Worm (Caenorhabditis elegans): Measurements from ENCODE around the gene cnnm-5.

Gene cnnm-5

DNA sequence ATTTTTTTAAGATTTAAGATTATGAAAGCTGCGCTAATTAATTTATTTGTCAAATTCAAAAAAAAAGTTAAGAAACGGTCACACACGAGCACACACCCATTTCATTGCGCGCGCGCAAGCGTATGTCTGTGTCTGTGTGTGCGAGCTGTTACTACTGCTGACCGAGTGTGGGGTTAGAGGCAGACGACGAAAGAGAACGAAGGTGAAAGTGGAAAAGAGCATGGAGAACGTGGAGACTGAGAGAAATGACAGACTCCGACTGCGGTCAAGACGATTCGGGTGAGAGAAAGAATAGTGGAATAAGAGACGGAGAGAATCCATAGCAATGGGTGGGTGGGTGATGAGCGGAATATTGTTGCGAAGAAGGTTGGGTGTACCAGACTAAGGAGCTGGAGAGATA is 8.9 kb downstream of the cnnm-5 start (continued):
- TF ChIP-seq ets-4 (GFP tag; optimal IDR thresholded peaks at IDR 0.05): peak; percentile 1
- TF ChIP-seq F57A8.1 (GFP tag; optimal IDR thresholded peaks at IDR 0.05): no peak
- peak; percentile 82 for TF ChIP-seq attf-5 (GFP tag; optimal IDR thresholded peaks at IDR 0.05)
- TF ChIP-seq lin-54 (GFP tag; optimal IDR thresholded peaks at IDR 0.05): peak; percentile 36
- TF ChIP-seq F39B2.1 (GFP tag; IDR thresholded peaks at IDR 0.05): no peak
- TF ChIP-seq sdz-38 (tag; optimal IDR thresholded peaks at IDR 0.05): no peak
- 0 out of 2 replicates have a peak, but pooled peaks have one; percentile 23 for TF ChIP-seq attf-3 (GFP tag; conservative IDR thresholded peaks at IDR 0.05)
- TF ChIP-seq nfya-1 (tag; optimal IDR thresholded peaks at IDR 0.05; ENCODE audit: borderline replicate concordance, insufficient read depth): no peak
- no peak for TF ChIP-seq T07F8.4 (tag; optimal IDR thresholded peaks at IDR 0.05)
- TF ChIP-seq lin-35 (GFP tag; optimal IDR thresholded peaks at IDR 0.05): peak in 1 of 3 experiments; percentile 55
- TF ChIP-seq nhr-90 (tag; optimal IDR thresholded peaks at IDR 0.05): no peak
- no peak for TF ChIP-seq nhr-27 (tag; optimal IDR thresholded peaks at IDR 0.05)
- 0 out of 2 replicates have a peak, but pooled peaks have one; percentile 29 for TF ChIP-seq egrh-3 (GFP tag; IDR thresholded peaks at IDR 0.05)
- TF ChIP-seq tlf-1 (GFP tag; optimal IDR thresholded peaks at IDR 0.05): no peak
- TF ChIP-seq Y56A3A.18 (GFP tag; IDR thresholded peaks at IDR 0.05): no peak
- peak; percentile 48 for TF ChIP-seq rcor-1 (GFP tag; IDR thresholded peaks at IDR 0.05)
- no peak for TF ChIP-seq unc-62 (GFP tag; optimal IDR thresholded peaks at IDR 0.05)
- peak; percentile 80 for TF ChIP-seq zfh-2 (GFP tag; conservative IDR thresholded peaks at IDR 0.05)
- TF ChIP-seq mel-28 (tag; optimal IDR thresholded peaks at IDR 0.05; ENCODE audit: borderline replicate concordance): no peak
- TF ChIP-seq egl-44 (GFP tag; IDR thresholded peaks at IDR 0.05): no peak
- no peak for TF ChIP-seq F33H1.4 (GFP tag; IDR thresholded peaks at IDR 0.05)
- no peak for TF ChIP-seq fkh-3 (tag; optimal IDR thresholded peaks at IDR 0.05)
- TF ChIP-seq lsy-27 (tag; optimal IDR thresholded peaks at IDR 0.05; ENCODE audit: borderline replicate concordance, insufficient read depth): no peak
- no peak for TF ChIP-seq ceh-79 (tag; optimal IDR thresholded peaks at IDR 0.05)
- 0 out of 2 replicates have a peak, but pooled peaks have one; percentile 40 for TF ChIP-seq ztf-6 (GFP tag; IDR thresholded peaks at IDR 0.05)
- TF ChIP-seq madf-10 (tag; optimal IDR thresholded peaks at IDR 0.05): no peak
- peak; percentile 40 for TF ChIP-seq ztf-18 (tag; optimal IDR thresholded peaks at IDR 0.05)
- no peak for TF ChIP-seq B0019.2 (GFP tag; conservative IDR thresholded peaks at IDR 0.05)
- TF ChIP-seq ztf-26 (tag; optimal IDR thresholded peaks at IDR 0.05): no peak
- TF ChIP-seq F10E7.11 (tag; optimal IDR thresholded peaks at IDR 0.05): no peak
- TF ChIP-seq xnd-1 (tag; optimal IDR thresholded peaks at IDR 0.05): no peak
- 0 out of 2 replicates have a peak, but pooled peaks have one; percentile 16 for TF ChIP-seq madf-6 (GFP tag; IDR thresholded peaks at IDR 0.05)
- TF ChIP-seq F52B5.7 (tag; optimal IDR thresholded peaks at IDR 0.05): no peak

DNA sequence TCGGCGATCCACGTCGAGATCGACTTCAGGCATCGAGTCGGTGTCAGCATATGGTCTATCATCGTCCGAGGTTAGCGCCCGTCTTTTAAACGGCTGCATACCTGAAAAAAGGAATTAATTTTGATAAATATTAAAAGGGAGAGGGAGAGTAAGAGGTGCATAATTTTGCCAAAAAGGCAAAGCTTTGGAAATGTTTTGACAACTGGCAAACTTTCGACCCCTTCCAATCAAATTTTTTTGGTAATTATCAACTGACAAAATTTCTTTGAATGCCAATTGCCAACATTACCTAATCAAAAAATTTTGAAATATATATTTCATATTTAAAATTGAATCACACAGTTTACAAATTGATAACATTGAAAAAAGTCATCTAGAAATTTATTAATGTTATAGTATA is 9.4 kb downstream of the cnnm-5 start, which contains the start of gene dpy-27:
Gene dpy-27, minus strand, starts transcription at position 101 of the 400 bp plus-strand sequence.
- TF ChIP-seq mcd-1 (GFP tag; IDR thresholded peaks at IDR 0.05) (no peak), xnd-1 (tag; optimal IDR thresholded peaks at IDR 0.05) (no peak), nhr-90 (tag; optimal IDR thresholded peaks at IDR 0.05) (no peak), ceh-79 (tag; optimal IDR thresholded peaks at IDR 0.05) (no peak), T26A5.8 (tag; optimal IDR thresholded peaks at IDR 0.05) (no peak), lag-1 (GFP tag; IDR thresholded peaks at IDR 0.05) (no peak), let-526 (GFP tag; IDR thresholded peaks at IDR 0.05) (no peak), hrde-1 (tag; optimal IDR thresholded peaks at IDR 0.05; ENCODE audit: borderline replicate concordance) (no peak), akir-1 (GFP tag; optimal IDR thresholded peaks at IDR 0.05) (no peak), tbx-9 (tag; optimal IDR thresholded peaks at IDR 0.05; ENCODE audit: borderline replicate concordance) (no peak), chd-7 (tag; optimal IDR thresholded peaks at IDR 0.05) (no peak), die-1 (tag; optimal IDR thresholded peaks at IDR 0.05) (no peak), nhr-179 (tag; optimal IDR thresholded peaks at IDR 0.05) (no peak), ets-4 (GFP tag; optimal IDR thresholded peaks at IDR 0.05) (no peak), F23B12.7 (tag; optimal IDR thresholded peaks at IDR 0.05; ENCODE audit: insufficient read depth) (no peak)
